Fruit fly (Drosophila melanogaster): ENCODE measurements around the gene Scgalpha.

DNA sequence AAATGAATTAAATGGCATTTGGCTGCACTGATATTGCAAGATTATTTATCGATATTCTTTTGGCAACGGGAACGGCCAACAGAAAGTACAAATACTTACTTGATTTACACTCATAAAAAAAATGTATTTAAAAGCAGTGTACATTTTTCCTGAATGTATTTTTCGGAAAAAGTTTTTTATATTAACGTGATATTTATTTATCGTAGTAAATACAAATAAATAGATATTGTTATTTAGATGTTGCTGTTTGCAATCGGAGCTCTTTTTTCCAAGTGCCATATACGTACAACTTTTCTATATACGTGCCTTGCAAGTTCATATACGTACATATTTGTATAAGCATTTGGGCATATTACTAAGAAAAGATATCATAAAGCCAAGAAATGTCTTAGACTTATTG is 48.1 kb downstream of the Scgalpha start:
- TF ChIP-seq Ets98B (GFP tag; IDR thresholded peaks at IDR 0.05) (no peak), CG10348 (GFP tag; IDR thresholded peaks at IDR 0.05) (no peak), CG32121 (GFP tag; IDR thresholded peaks at IDR 0.05) (no peak), CG13204 (GFP tag; optimal IDR thresholded peaks at IDR 0.05) (no peak)

Measured in whole organism, pupa.